Fruit fly (Drosophila melanogaster): ENCODE data around the gene Gr93b.

Gr93b gene

dm6 chr3R:21862137-21862850 is 18.7 kb upstream of the Gr93b start:
- TF ChIP-seq Dll (optimal IDR thresholded peaks at IDR 0.05), result no peak
- no peak for TF ChIP-seq EcR (GFP tag; optimal IDR thresholded peaks at IDR 0.05)
- TF ChIP-seq psq (optimal IDR thresholded peaks at IDR 0.05), result no peak
- TF ChIP-seq usp (GFP tag; optimal IDR thresholded peaks at IDR 0.05), result no peak

dm6 chr3R:21859509-21859908 is 15.9 kb upstream of the Gr93b start:
- TF ChIP-seq EcR (GFP tag; optimal IDR thresholded peaks at IDR 0.05), result no peak
- TF ChIP-seq CG8478 (optimal IDR thresholded peaks at IDR 0.05), result no peak
- no peak for TF ChIP-seq psq (optimal IDR thresholded peaks at IDR 0.05)
- no peak for TF ChIP-seq Dll (optimal IDR thresholded peaks at IDR 0.05)
- no peak for TF ChIP-seq pan (optimal IDR thresholded peaks at IDR 0.05)
- TF ChIP-seq usp (GFP tag; optimal IDR thresholded peaks at IDR 0.05), result no peak

DNA sequence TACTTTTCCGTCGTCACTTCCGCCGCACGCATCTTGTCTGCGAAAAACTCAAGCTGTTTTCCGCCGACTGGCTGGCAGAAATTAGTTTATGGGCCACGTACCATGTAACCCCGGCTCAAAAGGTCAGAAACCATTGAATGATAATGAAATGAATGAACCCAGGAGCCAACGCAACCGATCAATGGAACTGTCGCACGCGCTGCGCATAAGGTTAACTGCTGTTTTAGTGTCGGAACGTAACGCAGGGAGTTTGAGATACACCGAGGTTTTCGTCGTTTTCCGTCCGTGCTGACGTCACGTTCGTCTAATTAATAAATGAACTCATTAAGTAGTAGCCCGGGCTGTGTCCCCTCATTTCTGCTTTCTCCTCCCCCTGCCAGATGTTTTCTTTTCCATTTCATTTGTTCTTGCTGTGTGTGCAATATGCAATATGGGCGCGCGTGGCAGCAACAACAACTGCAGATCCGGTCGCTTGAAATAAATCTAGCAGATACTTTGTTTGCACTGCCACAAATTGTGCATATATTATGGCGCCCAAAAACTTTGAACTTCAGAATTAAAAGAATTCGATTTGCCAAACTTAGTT is 14.8 kb upstream of the Gr93b start:
- TF ChIP-seq pan (optimal IDR thresholded peaks at IDR 0.05), result no peak
- no peak for TF ChIP-seq psq (optimal IDR thresholded peaks at IDR 0.05)
- TF ChIP-seq Dll (optimal IDR thresholded peaks at IDR 0.05), result no peak
- TF ChIP-seq CG8478 (optimal IDR thresholded peaks at IDR 0.05), result no peak
- no peak for TF ChIP-seq EcR (GFP tag; optimal IDR thresholded peaks at IDR 0.05)
- no peak for TF ChIP-seq usp (GFP tag; optimal IDR thresholded peaks at IDR 0.05)

DNA sequence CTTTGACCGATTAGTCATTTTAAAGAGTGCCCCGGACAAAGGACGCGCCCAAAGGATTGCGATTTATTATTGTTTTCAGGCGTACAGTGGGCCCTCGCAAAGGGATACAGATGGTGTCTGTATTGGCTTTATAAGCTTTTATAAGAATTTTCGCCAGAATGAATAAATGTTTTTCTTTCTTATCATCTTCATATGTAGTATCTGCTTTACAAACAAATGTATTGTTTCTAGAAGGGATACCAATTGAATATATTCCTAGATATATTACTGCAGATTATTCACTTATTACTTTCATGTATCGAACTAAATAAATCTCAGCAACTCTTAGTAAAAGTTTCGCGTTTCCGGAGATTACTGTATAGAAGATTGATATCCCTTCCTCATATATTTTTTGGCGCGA is 13.9 kb upstream of the Gr93b start:
- no peak for TF ChIP-seq usp (GFP tag; optimal IDR thresholded peaks at IDR 0.05)
- TF ChIP-seq CG8478 (optimal IDR thresholded peaks at IDR 0.05), result no peak
- no peak for TF ChIP-seq Dll (optimal IDR thresholded peaks at IDR 0.05)
- no peak for TF ChIP-seq psq (optimal IDR thresholded peaks at IDR 0.05)
- TF ChIP-seq pan (optimal IDR thresholded peaks at IDR 0.05), result no peak
- TF ChIP-seq EcR (GFP tag; optimal IDR thresholded peaks at IDR 0.05), result no peak

dm6 chr3R:21856873-21857243 is 13.3 kb upstream of the Gr93b start:
- no peak for TF ChIP-seq CG8478 (optimal IDR thresholded peaks at IDR 0.05)

- TF ChIP-seq CG8478 (optimal IDR thresholded peaks at IDR 0.05) (no peak), Dll (optimal IDR thresholded peaks at IDR 0.05) (no peak), usp (GFP tag; optimal IDR thresholded peaks at IDR 0.05) (no peak), pan (optimal IDR thresholded peaks at IDR 0.05) (no peak), psq (optimal IDR thresholded peaks at IDR 0.05) (no peak), EcR (GFP tag; optimal IDR thresholded peaks at IDR 0.05) (no peak)
Observed at dm6 chr3R:21856098-21856872, 12.7 kb upstream of the Gr93b start, which contains the start of gene glec. Gene glec, minus strand, starts transcription at chr3R:21856266.

DNA sequence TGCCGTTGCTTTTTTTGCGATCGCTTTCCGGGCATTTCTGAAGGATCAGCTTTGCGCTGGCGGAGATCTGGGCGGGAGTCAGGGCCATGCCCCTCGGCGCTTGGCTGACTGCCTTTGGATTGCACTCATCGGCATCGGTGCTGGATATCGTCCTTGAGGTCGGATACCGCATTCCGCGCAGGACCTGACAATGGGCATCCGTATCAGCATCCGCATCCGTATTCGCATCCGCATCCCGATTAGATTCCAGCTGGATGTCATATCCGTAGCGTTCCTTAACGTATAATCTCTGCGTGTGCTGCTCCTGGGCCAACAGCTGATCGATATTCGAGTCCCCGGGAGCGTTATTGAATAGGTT is 11.9 kb upstream of the Gr93b start:
- TF ChIP-seq EcR (GFP tag; optimal IDR thresholded peaks at IDR 0.05) (no peak), CG8478 (optimal IDR thresholded peaks at IDR 0.05) (no peak), psq (optimal IDR thresholded peaks at IDR 0.05) (no peak), Dll (optimal IDR thresholded peaks at IDR 0.05) (no peak), usp (GFP tag; optimal IDR thresholded peaks at IDR 0.05) (no peak), pan (optimal IDR thresholded peaks at IDR 0.05) (no peak)

DNA sequence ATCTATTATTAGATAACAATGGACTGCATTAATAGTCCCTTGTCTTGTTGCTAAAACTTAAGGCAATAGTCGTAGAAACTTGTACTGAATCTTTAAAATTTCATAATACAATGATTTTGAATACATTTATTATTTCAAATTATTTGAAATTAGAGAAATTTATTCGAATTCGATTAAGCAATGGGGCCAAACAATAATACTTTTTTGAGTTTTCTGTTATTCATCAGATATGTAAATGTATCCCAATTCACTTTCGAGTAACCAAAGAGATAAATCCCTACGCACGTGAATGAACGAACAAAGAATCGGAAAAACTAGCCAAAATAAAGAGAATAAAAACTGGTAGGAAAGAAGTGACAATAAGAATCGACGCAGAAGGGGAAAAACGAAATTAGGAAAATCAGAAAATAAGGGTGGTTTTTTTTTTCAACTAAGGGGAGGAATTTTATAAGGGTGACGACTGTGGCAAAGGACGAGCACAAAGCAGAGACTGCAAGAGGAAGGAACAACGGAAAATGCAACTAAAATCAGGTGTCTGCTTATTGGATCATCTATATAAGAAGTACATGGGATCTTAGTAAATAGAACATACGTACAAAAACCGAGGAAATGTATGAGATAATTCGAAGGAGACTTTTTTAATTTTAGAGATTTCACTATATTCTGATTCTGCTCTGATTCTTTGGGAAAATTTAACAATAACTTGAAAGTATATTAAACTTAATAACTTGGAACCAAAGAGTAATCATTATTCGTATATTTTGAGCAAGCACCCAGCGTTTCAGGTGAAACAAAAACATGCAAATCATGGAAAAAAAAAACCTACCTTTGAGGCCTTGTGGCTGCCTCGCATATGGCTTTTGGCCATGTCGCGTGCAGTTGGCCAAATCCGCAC is 11.3 kb upstream of the Gr93b start:
- TF ChIP-seq CG8478 (optimal IDR thresholded peaks at IDR 0.05) (no peak), psq (optimal IDR thresholded peaks at IDR 0.05) (no peak), pan (optimal IDR thresholded peaks at IDR 0.05) (no peak), EcR (GFP tag; optimal IDR thresholded peaks at IDR 0.05) (no peak), usp (GFP tag; optimal IDR thresholded peaks at IDR 0.05) (no peak), Dll (optimal IDR thresholded peaks at IDR 0.05) (no peak)

DNA sequence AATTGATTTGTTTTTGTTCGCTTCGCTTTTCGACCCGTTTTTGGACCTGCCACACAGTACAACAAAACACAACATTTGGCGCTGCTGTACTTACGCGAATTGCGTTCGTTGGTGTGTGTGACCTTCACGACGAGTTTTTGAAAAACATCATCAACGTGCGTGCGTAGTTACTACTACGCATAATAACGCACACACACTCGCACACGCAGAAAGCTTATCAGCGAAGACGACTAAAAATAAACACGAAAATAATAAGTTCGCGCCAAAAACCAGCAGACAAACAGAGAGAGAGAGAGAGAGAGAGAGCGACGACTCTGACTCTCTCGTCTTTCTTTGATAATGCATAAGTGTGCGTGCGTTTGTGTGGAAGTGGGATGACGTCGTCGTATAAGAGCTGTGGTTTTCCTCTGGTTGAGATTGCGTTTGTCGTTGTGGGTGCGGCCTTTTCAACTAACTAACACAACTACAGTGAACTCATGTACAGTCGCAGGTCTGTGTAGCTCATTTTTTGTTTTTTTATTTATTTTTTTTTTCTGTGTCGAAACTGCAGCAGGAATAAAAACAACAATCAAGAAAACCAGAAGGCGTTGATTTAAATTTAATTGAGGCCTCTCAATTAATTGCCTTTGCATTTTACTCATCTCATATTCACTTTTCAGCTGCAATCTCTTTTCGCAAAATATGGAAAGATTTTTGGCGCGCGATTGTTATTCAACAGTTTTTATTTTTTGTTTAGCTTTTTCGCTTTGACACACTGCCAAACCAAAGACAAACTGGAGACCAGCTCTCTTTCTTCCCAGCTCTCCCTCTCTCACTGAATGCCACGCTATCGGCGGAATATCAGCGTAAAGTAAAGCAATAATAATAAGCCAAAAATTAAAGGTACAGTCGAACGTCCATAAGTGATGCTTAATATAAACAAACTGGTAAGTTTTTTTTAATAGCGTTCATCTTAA is 10.3 kb upstream of the Gr93b start:
- TF ChIP-seq pan (optimal IDR thresholded peaks at IDR 0.05), result no peak
- TF ChIP-seq CG8478 (optimal IDR thresholded peaks at IDR 0.05), result peak; percentile 31
- no peak for TF ChIP-seq psq (optimal IDR thresholded peaks at IDR 0.05)

dm6 chr3R:21852579-21853233 is 9.1 kb upstream of the Gr93b start:
- TF ChIP-seq pan (optimal IDR thresholded peaks at IDR 0.05) (no peak), psq (optimal IDR thresholded peaks at IDR 0.05) (no peak), EcR (GFP tag; optimal IDR thresholded peaks at IDR 0.05) (no peak), CG8478 (optimal IDR thresholded peaks at IDR 0.05) (no peak), usp (GFP tag; optimal IDR thresholded peaks at IDR 0.05) (no peak)
